Worm (Caenorhabditis elegans) whole organism, L4 larva: ENCODE data around the gene pwp-1.

Experiments
- F26F4.8 ChIP-seq: fragments of 200-800 bp; sonication (Bioruptor generic); conservative IDR thresholded peaks from 2 replicates; pipeline ENCODE4 v1.3.6; 2022; ENCODE audit warnings: missing genetic modification characterization, missing compliant biosample characterization
- F44E2.7 ChIP-seq: fragments of 200-800 bp; sonication (Bioruptor generic); IDR thresholded peaks from 2 replicates; pipeline ENCODE4 v2.1.2; 2022; ENCODE audit warnings: missing genetic modification characterization, missing compliant biosample characterization
- T20F7.1 ChIP-seq: fragments of 200-800 bp; sonication (Bioruptor generic); optimal IDR thresholded peaks from 2 replicates; lab custom pipeline; 2018; ENCODE audit warnings: mild to moderate bottlenecking, missing genetic modification characterization, missing compliant biosample characterization
- ZK337.2 ChIP-seq: fragments of 200-800 bp; sonication (Bioruptor generic); IDR thresholded peaks from 2 replicates; pipeline ENCODE4 v1.3.6; 2022; ENCODE audit warnings: missing genetic modification reagents, missing genetic modification characterization, missing compliant biosample characterization
- aha-1 ChIP-seq: fragments of 150-350 bp; peaks from one replicate; lab custom pipeline; 2014; ENCODE audit warnings: missing biosample characterization, missing genetic modification characterization
- arid-1 ChIP-seq: fragments of 200-800 bp; sonication (Bioruptor generic); conservative IDR thresholded peaks from 2 replicates; pipeline ENCODE4 v1.3.6; 2022; ENCODE audit warnings: missing genetic modification reagents, missing genetic modification characterization, missing compliant biosample characterization
- attf-4 ChIP-seq: sonication (generic microtip); optimal IDR thresholded peaks from 3 replicates; lab custom pipeline; 2017; ENCODE audit warnings: missing biosample characterization, missing genetic modification characterization
- ceh-28 ChIP-seq: fragments of 150-350 bp; optimal IDR thresholded peaks from 2 replicates; lab custom pipeline; 2014; ENCODE audit warnings: missing biosample characterization, missing genetic modification reagents, missing genetic modification characterization
- cey-2 ChIP-seq: sonication (generic microtip); optimal IDR thresholded peaks from 3 replicates; lab custom pipeline; 2017; ENCODE audit warnings: missing genetic modification characterization, mild to moderate bottlenecking, missing compliant biosample characterization, antibody characterized with exemption, borderline replicate concordance; ENCODE audit not compliant: insufficient read depth
- daf-8 ChIP-seq: fragments of 200-800 bp; sonication (Bioruptor generic); IDR thresholded peaks from 2 replicates; pipeline ENCODE4 v1.3.6; 2022; ENCODE audit warnings: missing genetic modification characterization, missing compliant biosample characterization
- dmd-8 ChIP-seq: fragments of 200-800 bp; sonication (Bioruptor generic); IDR thresholded peaks from 2 replicates; pipeline ENCODE4 v1.3.6; 2022; ENCODE audit warnings: missing genetic modification characterization, missing compliant biosample characterization
- dmd-9 ChIP-seq: fragments of 200-800 bp; sonication (Bioruptor generic); IDR thresholded peaks from 2 replicates; pipeline ENCODE4 v1.3.6; 2022; ENCODE audit warnings: missing genetic modification reagents, missing genetic modification characterization, missing compliant biosample characterization
- dpl-1 ChIP-seq: fragments of 150-350 bp; optimal IDR thresholded peaks from 2 replicates; lab custom pipeline; 2014; ENCODE audit warnings: missing biosample characterization, missing genetic modification reagents, missing genetic modification characterization
- egl-43 ChIP-seq: fragments of 200-800 bp; sonication (Bioruptor generic); IDR thresholded peaks from 2 replicates; pipeline ENCODE4 v1.3.6; 2022; ENCODE audit warnings: missing genetic modification reagents, missing genetic modification characterization, missing compliant biosample characterization
- fkh-10 ChIP-seq: fragments of 150-350 bp; optimal IDR thresholded peaks from 2 replicates; lab custom pipeline; 2014; ENCODE audit warnings: missing biosample characterization, missing genetic modification reagents, missing genetic modification characterization
- gei-8 ChIP-seq: fragments of 200-800 bp; sonication (Bioruptor generic); optimal IDR thresholded peaks from 2 replicates; lab custom pipeline; 2018; ENCODE audit warnings: mild to moderate bottlenecking, missing genetic modification characterization, missing compliant biosample characterization
- hlh-11 ChIP-seq: fragments of 200-800 bp; sonication (Bioruptor generic); optimal IDR thresholded peaks from 2 replicates; lab custom pipeline; 2018; ENCODE audit warnings: mild to moderate bottlenecking, missing genetic modification characterization, missing compliant biosample characterization
- hlh-30 ChIP-seq: sonication (generic microtip); optimal IDR thresholded peaks from 2 replicates; lab custom pipeline; 2017; ENCODE audit warnings: antibody characterized with exemption, mild to moderate bottlenecking, missing genetic modification characterization, missing compliant biosample characterization; ENCODE audit not compliant: insufficient read depth
- jun-1 ChIP-seq: fragments of 150-350 bp; optimal IDR thresholded peaks from 2 replicates; lab custom pipeline; 2014; ENCODE audit warnings: missing biosample characterization, missing genetic modification reagents, missing genetic modification characterization
- lin-38 ChIP-seq: fragments of 200-800 bp; sonication (Bioruptor generic); IDR thresholded peaks from 2 replicates; pipeline ENCODE4 v1.3.6; 2022; ENCODE audit warnings: missing genetic modification reagents, missing genetic modification characterization, missing compliant biosample characterization
- madf-5 ChIP-seq, 2 experiments: fragments of 200-800 bp; sonication (Bioruptor generic); IDR thresholded peaks; 2 replicates each; pipeline ENCODE4 v1.3.6; 2022; ENCODE audit warnings: missing compliant biosample characterization in 2 of 2, missing genetic modification characterization in 2 of 2
- mdt-29 ChIP-seq: fragments of 200-800 bp; sonication (Bioruptor generic); IDR thresholded peaks from 2 replicates; pipeline ENCODE4 v1.3.6; 2022; ENCODE audit warnings: missing genetic modification reagents, missing genetic modification characterization, missing compliant biosample characterization
- mep-1 ChIP-seq: fragments of 150-350 bp; sonication (generic microtip); optimal IDR thresholded peaks from 3 replicates; lab custom pipeline; 2014; ENCODE audit warnings: missing biosample characterization, missing genetic modification characterization
- mes-2 ChIP-seq: sonication (generic microtip); optimal IDR thresholded peaks from 2 replicates; lab custom pipeline; 2016; ENCODE audit warnings: missing genotype, mild to moderate bottlenecking, missing genetic modification characterization, missing compliant biosample characterization; ENCODE audit not compliant: poor library complexity, severe bottlenecking
- mxl-2 ChIP-seq: fragments of 200-800 bp; sonication (Bioruptor generic); conservative IDR thresholded peaks from 2 replicates; pipeline ENCODE4 v1.3.6; 2022; ENCODE audit warnings: missing genetic modification reagents, missing genetic modification characterization, missing compliant biosample characterization
- nhr-102 ChIP-seq: sonication (generic microtip); optimal IDR thresholded peaks from 2 replicates; lab custom pipeline; 2016; ENCODE audit warnings: mild to moderate bottlenecking, missing genetic modification characterization, moderate library complexity, missing compliant biosample characterization
- nhr-11 ChIP-seq: fragments of 150-350 bp; optimal IDR thresholded peaks from 2 replicates; lab custom pipeline; 2014; ENCODE audit warnings: missing biosample characterization, missing genetic modification characterization
- nhr-237 ChIP-seq: sonication (generic microtip); optimal IDR thresholded peaks from 2 replicates; lab custom pipeline; 2017; ENCODE audit warnings: missing biosample characterization, missing genetic modification characterization
- nhr-41 ChIP-seq: fragments of 200-800 bp; sonication (Bioruptor generic); IDR thresholded peaks from 2 replicates; pipeline ENCODE4 v1.3.6; 2022; ENCODE audit warnings: missing genetic modification reagents, missing genetic modification characterization, missing compliant biosample characterization
- nhr-42 ChIP-seq: fragments of 200-800 bp; sonication (Bioruptor generic); IDR thresholded peaks from 2 replicates; pipeline ENCODE4 v1.3.6; 2022; ENCODE audit warnings: missing genetic modification characterization, missing compliant biosample characterization
- nhr-48 ChIP-seq: sonication (generic microtip); optimal IDR thresholded peaks from 2 replicates; lab custom pipeline; 2016; ENCODE audit warnings: mild to moderate bottlenecking, missing genetic modification characterization, missing compliant biosample characterization
- nhr-6 ChIP-seq: fragments of 150-350 bp; optimal IDR thresholded peaks from 2 replicates; lab custom pipeline; 2014; ENCODE audit warnings: missing biosample characterization, missing genetic modification characterization
- pha-4 ChIP-seq, 2 experiments: fragments of 150-350 bp in 1 of 2; fragments of 200-800 bp in 1 of 2; sonication (Bioruptor generic) in 1 of 2; IDR thresholded peaks in 1 of 2; optimal IDR thresholded peaks in 1 of 2; 2 replicates each; pipeline versions ENCODE4 v1.3.6 to Lab custom; 2014 to 2022; ENCODE audit warnings: missing genetic modification characterization in 2 of 2, missing genetic modification reagents in 2 of 2, missing biosample characterization in 1 of 2, missing compliant biosample characterization in 1 of 2
- pqm-1 ChIP-seq: sonication (generic microtip); optimal IDR thresholded peaks from 2 replicates; lab custom pipeline; 2017; ENCODE audit warnings: missing biosample characterization, missing genetic modification characterization
- rbr-2 ChIP-seq: sonication (generic microtip); optimal IDR thresholded peaks from 2 replicates; lab custom pipeline; 2016; ENCODE audit warnings: missing genotype, missing genetic modification characterization, missing compliant biosample characterization
- sdz-12 ChIP-seq: fragments of 200-800 bp; sonication (Bioruptor generic); optimal IDR thresholded peaks from 2 replicates; lab custom pipeline; 2018; ENCODE audit warnings: mild to moderate bottlenecking, missing genetic modification characterization, missing compliant biosample characterization
- snpc-4 ChIP-seq: fragments of 150-350 bp; optimal IDR thresholded peaks from 2 replicates; lab custom pipeline; 2014; ENCODE audit warnings: missing biosample characterization, missing genetic modification characterization
- spr-1 ChIP-seq: sonication (generic microtip); optimal IDR thresholded peaks from 2 replicates; lab custom pipeline; 2016; ENCODE audit warnings: mild to moderate bottlenecking, missing genetic modification characterization, missing compliant biosample characterization
- unc-130 ChIP-seq: sonication (generic microtip); optimal IDR thresholded peaks from 2 replicates; lab custom pipeline; 2016; ENCODE audit warnings: missing genetic modification reagents, missing genetic modification characterization, missing compliant biosample characterization
- unc-62 ChIP-seq, 3 experiments: fragments of 150-350 bp in 1 of 3; sonication (generic microtip); optimal IDR thresholded peaks in 2 of 3; peaks in 1 of 3; 1 replicate in 1 of 3; 2 replicates in 2 of 3; lab custom pipeline; 2014 to 2017; ENCODE audit warnings: missing biosample characterization in 3 of 3, missing genetic modification characterization in 3 of 3, missing genetic modification reagents in 3 of 3, missing genotype in 1 of 3
- zfp-3 ChIP-seq: fragments of 200-800 bp; sonication (Bioruptor generic); conservative IDR thresholded peaks from 2 replicates; pipeline ENCODE4 v1.3.6; 2022; ENCODE audit warnings: missing genetic modification reagents, missing genetic modification characterization, missing compliant biosample characterization

Gene pwp-1

ce11 chrIV:13244024-13244423, 7.6 kb upstream of the pwp-1 start, which contains the start of gene cox-11:
Gene cox-11, plus strand, starts transcription at chrIV:13244324.
- TF ChIP-seq ceh-28 (tag; lab: Kevin White, UChicago), result no peak
- TF ChIP-seq spr-1, result no peak
- no peak for TF ChIP-seq madf-5 (GFP tag; IDR thresholded peaks at IDR 0.05; lab: Robert Waterston, UW)
- no peak for TF ChIP-seq fkh-10 (GFP tag; lab: Kevin White, UChicago)
- TF ChIP-seq nhr-11, result no peak
- no peak for TF ChIP-seq mep-1 (tag; lab: Kevin White, UChicago)

ce11 chrIV:13243375-13243774, 7.0 kb upstream of the pwp-1 start, which contains the start of gene JC8.4:
Gene JC8.4, plus strand, starts transcription at chrIV:13243675.
- TF ChIP-seq lin-38 (GFP tag; lab: Robert Waterston, UW) (peak; percentile 50), cey-2 (no peak)

ce11 chrIV:13241340-13241739, 5.0 kb upstream of the pwp-1 start:
- TF ChIP-seq aha-1 (peak; percentile 72), hlh-30 (no peak), zfp-3 (no peak), unc-62 (GFP tag; optimal IDR thresholded peaks at IDR 0.05 in 1 of 2; lab: Kevin White, UChicago) (peak in 1 of 2 experiments; percentile 63), unc-62 (tag; optimal IDR thresholded peaks at IDR 0.05; lab: Kevin White, UChicago) (no peak), rbr-2 (no peak), gei-8 (GFP tag; lab: Kevin White, UChicago) (no peak), snpc-4 (tag; lab: Kevin White, UChicago) (no peak), nhr-11 (no peak), jun-1 (no peak), lin-38 (GFP tag; lab: Robert Waterston, UW) (0 out of 2 replicates have a peak, but pooled peaks have one; percentile 5), dpl-1 (GFP tag; lab: Kevin White, UChicago) (no peak), pqm-1 (no peak), nhr-102 (tag; lab: Kevin White, UChicago) (no peak)
- TF ChIP-seq, all 104 proteins: peak for 3

ce11 chrIV:13240842-13241143, 4.4 kb upstream of the pwp-1 start, which contains the start of gene lin-54:
Gene lin-54, plus strand, starts transcription at chrIV:13241044.
- TF ChIP-seq nhr-41, result no peak
- no peak for TF ChIP-seq spr-1
- no peak for TF ChIP-seq unc-130 (GFP tag; lab: Kevin White, UChicago)

ce11 chrIV:13240078-13240841, 3.9 kb upstream of the pwp-1 start, which contains the start of gene rpl-12:
Gene rpl-12, minus strand, starts transcription at chrIV:13240651.
- TF ChIP-seq sdz-12 (GFP tag; lab: Kevin White, UChicago), result peak; percentile 46
- peak; percentile 99 for TF ChIP-seq mes-2 (tag; lab: Kevin White, UChicago)
- no peak for TF ChIP-seq daf-8 (GFP tag; lab: Robert Waterston, UW)
- peak; percentile 92 for TF ChIP-seq nhr-48
- TF ChIP-seq attf-4 (tag; lab: Kevin White, UChicago), result no peak
- no peak for TF ChIP-seq F44E2.7 (GFP tag; lab: Robert Waterston, UW)
- TF ChIP-seq mdt-29 (GFP tag; lab: Robert Waterston, UW), result peak; percentile 88
- TF ChIP-seq nhr-237 (tag; lab: Kevin White, UChicago), result peak; percentile 43
- peak; percentile 96 for TF ChIP-seq T20F7.1
- peak; percentile 88 for TF ChIP-seq mxl-2 (GFP tag; lab: Robert Waterston, UW)
- TF ChIP-seq nhr-11, result peak; percentile 99
- peak; percentile 99 for TF ChIP-seq nhr-6 (tag; lab: Kevin White, UChicago)
- TF ChIP-seq nhr-42 (GFP tag; lab: Robert Waterston, UW), result peak; percentile 98
- TF ChIP-seq dmd-8, result 0 out of 2 replicates have a peak, but pooled peaks have one; percentile 41
- TF ChIP-seq ZK337.2 (GFP tag; lab: Robert Waterston, UW), result no peak
- peak; percentile 94 for TF ChIP-seq dmd-9 (GFP tag; lab: Robert Waterston, UW)
- peak; percentile 97 for TF ChIP-seq spr-1
- TF ChIP-seq F26F4.8, result no peak
- TF ChIP-seq pha-4 (GFP tag; IDR thresholded peaks at IDR 0.05; lab: Robert Waterston, UW), result peak; percentile 97
- peak; percentile 99 for TF ChIP-seq pha-4 (tag; optimal IDR thresholded peaks at IDR 0.05; lab: Kevin White, UChicago)
- TF ChIP-seq arid-1 (GFP tag; lab: Robert Waterston, UW), result peak; percentile 95
- TF ChIP-seq hlh-11 (tag; lab: Kevin White, UChicago), result peak; percentile 98
- TF ChIP-seq unc-130 (GFP tag; lab: Kevin White, UChicago), result peak; percentile 94
- peak; percentile 97 for TF ChIP-seq zfp-3
- peak; percentile 92 for TF ChIP-seq egl-43
- TF ChIP-seq fkh-10 (GFP tag; lab: Kevin White, UChicago), result peak; percentile 100
